Fruit fly (Drosophila melanogaster) whole organism, wandering third instar larva: ENCODE data around the gene sdt.

Experiments used
- Abd-B ChIP-seq: fragments of >200 bp; optimal IDR thresholded peaks from 2 replicates; lab custom pipeline; 2017; ENCODE audit warnings: missing biosample characterization, missing genetic modification characterization
- CG32264 ChIP-seq: fragments of 200-800 bp; sonication (Bioruptor generic); optimal IDR thresholded peaks from 2 replicates; lab custom pipeline; 2016; ENCODE audit warnings: missing biosample characterization, missing genetic modification characterization
- CG9705 ChIP-seq: fragments of 200-800 bp; sonication (Bioruptor generic); optimal IDR thresholded peaks from 2 replicates; lab custom pipeline; 2018; ENCODE audit warnings: missing biosample characterization, mild to moderate bottlenecking, missing genetic modification characterization
- HLH106 ChIP-seq: fragments of 200-800 bp; optimal IDR thresholded peaks from 3 replicates; lab custom pipeline; 2019; ENCODE audit warnings: missing biosample characterization, mild to moderate bottlenecking, missing genetic modification characterization, moderate library complexity
- Hr78 ChIP-seq: fragments of >200 bp; optimal IDR thresholded peaks from 2 replicates; lab custom pipeline; 2017; ENCODE audit warnings: missing biosample characterization, missing genetic modification characterization
- Hr83 ChIP-seq: fragments of 200-300 bp; sonication (Bioruptor generic); optimal IDR thresholded peaks from 2 replicates; lab custom pipeline; 2016; ENCODE audit warnings: missing biosample characterization, mild to moderate bottlenecking, missing genetic modification characterization, moderate library complexity; ENCODE audit not compliant: poor library complexity, severe bottlenecking
- Mio ChIP-seq: sonication (Bioruptor generic); optimal IDR thresholded peaks from 2 replicates; lab custom pipeline; 2016; ENCODE audit warnings: missing biosample characterization, missing genetic modification characterization
- OdsH ChIP-seq: fragments of 200-800 bp; sonication (Bioruptor generic); optimal IDR thresholded peaks from 2 replicates; lab custom pipeline; 2016; ENCODE audit warnings: missing biosample characterization, mild to moderate bottlenecking, missing genetic modification characterization
- Rel ChIP-seq, 2 experiments: fragments of 200-800 bp; sonication (Bioruptor generic) in 1 of 2; optimal IDR thresholded peaks; 2 replicates in 1 of 2; 3 replicates in 1 of 2; lab custom pipeline; 2016 to 2019; ENCODE audit warnings: mild to moderate bottlenecking in 2 of 2, missing biosample characterization in 2 of 2, missing genetic modification characterization in 2 of 2, moderate library complexity in 1 of 2
- Sp1 ChIP-seq: fragments of 200-800 bp; sonication (Bioruptor generic); optimal IDR thresholded peaks from 3 replicates; lab custom pipeline; 2019; ENCODE audit warnings: missing biosample characterization, mild to moderate bottlenecking, missing genetic modification characterization, moderate library complexity
- brk ChIP-seq: fragments of 200-800 bp; sonication (Bioruptor generic); optimal IDR thresholded peaks from 2 replicates; lab custom pipeline; 2016; ENCODE audit warnings: missing biosample characterization, mild to moderate bottlenecking, missing genetic modification characterization
- dl ChIP-seq, 2 experiments: fragments of 175-275, 200-275 bp in 1 of 2; fragments of 200-275 bp in 1 of 2; sonication (Bioruptor generic); optimal IDR thresholded peaks; lab custom pipeline; 2018; ENCODE audit warnings: mild to moderate bottlenecking in 2 of 2, missing biosample characterization in 2 of 2, missing genetic modification characterization in 2 of 2, moderate library complexity in 2 of 2; ENCODE audit not compliant: partially characterized antibody in 2 of 2, insufficient read depth in 1 of 2
- dsf ChIP-seq: sonication (Bioruptor generic); optimal IDR thresholded peaks from 2 replicates; lab custom pipeline; 2016; ENCODE audit warnings: missing biosample characterization, missing genetic modification characterization, borderline replicate concordance
- ey ChIP-seq: fragments of 200-800 bp; sonication (Bioruptor generic); optimal IDR thresholded peaks from 2 replicates; lab custom pipeline; 2016; ENCODE audit warnings: missing biosample characterization, missing genetic modification characterization
- foxo ChIP-seq, 2 experiments: fragments of 200-800 bp; sonication (Bioruptor generic); optimal IDR thresholded peaks; 2 replicates in 1 of 2; 3 replicates in 1 of 2; lab custom pipeline; 2016 to 2017; ENCODE audit warnings: missing biosample characterization in 2 of 2, missing genetic modification characterization in 2 of 2
- fru ChIP-seq: fragments of 200-800 bp; sonication (Bioruptor generic); optimal IDR thresholded peaks from 3 replicates; lab custom pipeline; 2016; ENCODE audit warnings: missing biosample characterization, mild to moderate bottlenecking, missing genetic modification characterization
- h ChIP-seq: fragments of 200-800 bp; sonication (Bioruptor generic); optimal IDR thresholded peaks from 3 replicates; lab custom pipeline; 2016; ENCODE audit warnings: missing biosample characterization, mild to moderate bottlenecking, missing genetic modification characterization
- jim ChIP-seq: fragments of 175-275, 200-325 bp; sonication (Bioruptor generic); optimal IDR thresholded peaks from 2 replicates; lab custom pipeline; 2016; ENCODE audit warnings: missing biosample characterization, mild to moderate bottlenecking, missing genetic modification characterization
- pan ChIP-seq: fragments of >200 bp; optimal IDR thresholded peaks from 2 replicates; lab custom pipeline; 2017
- psq ChIP-seq: fragments of 200-800 bp; sonication (Bioruptor generic); optimal IDR thresholded peaks from 3 replicates; lab custom pipeline; 2017; ENCODE audit warnings: missing biosample characterization, mild to moderate bottlenecking, missing genetic modification characterization, moderate library complexity
- rgr ChIP-seq: fragments of 200-800 bp; sonication (Bioruptor generic); optimal IDR thresholded peaks from 3 replicates; lab custom pipeline; 2016; ENCODE audit warnings: missing biosample characterization, mild to moderate bottlenecking, missing genetic modification characterization
- sage ChIP-seq: fragments of 200-800 bp; sonication (Bioruptor generic); optimal IDR thresholded peaks from 2 replicates; lab custom pipeline; 2016; ENCODE audit warnings: missing biosample characterization, mild to moderate bottlenecking, missing genetic modification characterization
- usp ChIP-seq: fragments of >200 bp; optimal IDR thresholded peaks from 2 replicates; lab custom pipeline; 2017; ENCODE audit warnings: missing biosample characterization, missing genetic modification characterization
- woc ChIP-seq: sonication (Bioruptor generic); optimal IDR thresholded peaks from 2 replicates; lab custom pipeline; 2016; ENCODE audit warnings: missing biosample characterization, mild to moderate bottlenecking, missing genetic modification characterization

sdt gene

DNA sequence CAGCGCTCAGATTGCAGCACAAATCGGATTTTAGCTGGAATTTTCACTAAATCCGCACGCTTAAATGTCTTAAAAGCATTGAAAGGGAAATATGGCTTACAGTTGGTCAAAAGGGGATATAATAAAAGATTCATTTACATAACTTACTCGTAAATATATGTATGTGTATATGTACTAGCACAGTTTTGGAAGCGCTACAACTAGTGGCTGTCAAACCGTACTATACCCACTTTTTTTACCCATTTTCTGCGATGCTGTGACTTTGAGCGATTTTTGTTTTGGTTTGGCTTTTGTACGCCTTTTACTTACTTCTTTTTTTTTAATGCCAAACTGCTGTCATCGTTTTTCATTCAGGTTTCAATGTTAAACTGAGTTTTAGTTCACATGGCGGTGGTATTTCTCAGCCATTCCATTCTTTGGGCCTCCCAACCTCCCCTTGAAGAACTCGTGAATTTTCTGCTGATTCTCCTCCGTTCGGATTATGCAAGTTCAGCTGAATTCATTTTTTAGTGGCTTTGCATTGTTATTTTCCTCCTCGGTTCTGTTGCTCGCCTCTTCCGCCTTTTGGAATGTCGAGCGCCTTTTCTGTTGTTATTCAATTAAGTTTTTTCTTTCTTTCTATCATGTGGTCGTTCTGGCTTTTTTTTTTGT lies 55.7 kb downstream of the sdt start:
- TF ChIP-seq Hr83: no peak
- TF ChIP-seq HLH106 (tag; lab: Kevin White, UChicago): no peak
- TF ChIP-seq rgr (GFP tag; lab: Kevin White, UChicago): no peak
- no peak for TF ChIP-seq Abd-B
- TF ChIP-seq usp (GFP tag; lab: Kevin White, UChicago): no peak
- TF ChIP-seq brk (GFP tag; lab: Kevin White, UChicago): no peak
- TF ChIP-seq Sp1 (GFP tag; lab: Kevin White, UChicago): no peak

DNA sequence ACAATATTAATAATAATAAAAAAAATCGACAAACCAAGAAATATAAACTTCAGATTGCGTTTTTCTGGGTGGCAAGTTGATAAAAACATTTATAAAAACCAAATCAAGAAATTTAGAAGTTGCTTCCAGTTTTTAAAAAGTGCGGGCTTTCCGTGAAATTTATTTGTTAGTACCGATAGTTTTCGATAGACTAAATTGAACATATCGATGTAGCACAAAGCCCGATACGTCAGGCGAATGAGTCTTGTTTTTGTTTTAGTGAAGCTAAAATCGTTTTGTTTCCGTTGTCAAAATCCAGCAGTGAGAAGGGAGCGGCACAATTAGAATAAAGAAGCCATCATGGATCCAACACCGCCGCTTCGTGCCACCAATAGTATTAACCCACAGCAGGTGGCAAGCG lies 62.1 kb downstream of the sdt start, which contains the start of gene CG2147:
CG2147 (plus strand) TSS at position 254 of the 400 bp plus-strand sequence.
- TF ChIP-seq foxo (GFP tag; optimal IDR thresholded peaks at IDR 0.05; lab: Kevin White, UChicago): no peak
- no peak for TF ChIP-seq Abd-B
- no peak for TF ChIP-seq woc (GFP tag; lab: Kevin White, UChicago)
- no peak for TF ChIP-seq jim (GFP tag; lab: Kevin White, UChicago)
- TF ChIP-seq sage (GFP tag; lab: Kevin White, UChicago): peak; percentile 37
- no peak for TF ChIP-seq dl (GFP tag; optimal IDR thresholded peaks at IDR 0.05; lab: Kevin White, UChicago; ENCODE audit: insufficient read depth in 1 of 2, partially characterized antibody in 2 of 2)

DNA sequence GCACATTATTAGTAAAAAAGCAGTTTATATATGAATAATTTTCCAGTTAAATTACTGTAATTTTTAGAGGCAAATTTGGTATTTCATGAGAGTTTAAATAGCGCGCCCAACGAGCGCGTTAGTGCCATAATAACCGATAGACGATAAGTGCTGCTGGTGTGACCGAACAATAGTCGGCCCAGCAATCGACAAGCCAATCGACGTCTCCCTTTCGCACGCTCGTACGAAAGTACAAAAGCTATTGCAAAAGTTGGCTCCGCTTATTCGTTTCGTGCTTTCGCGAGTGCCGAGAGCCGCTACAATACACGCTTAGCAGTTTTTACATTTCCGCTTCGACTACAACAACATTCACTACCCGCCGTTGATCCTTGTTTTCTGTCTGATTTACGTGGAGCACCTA lies 63.9 kb downstream of the sdt start, which contains the start of gene Trxr1:
Trxr1 (plus strand) TSS at position 231 of the 400 bp plus-strand sequence.
- TF ChIP-seq psq (GFP tag; lab: Kevin White, UChicago) (peak; percentile 91), rgr (GFP tag; lab: Kevin White, UChicago) (peak; percentile 35), CG9705 (GFP tag; lab: Kevin White, UChicago) (no peak), h (GFP tag; lab: Kevin White, UChicago) (peak; percentile 12), Mio (GFP tag; lab: Kevin White, UChicago) (no peak), Rel (GFP tag; optimal IDR thresholded peaks at IDR 0.05; lab: Kevin White, UChicago) (no peak), Rel (tag; optimal IDR thresholded peaks at IDR 0.05; lab: Kevin White, UChicago) (peak; percentile 33), Sp1 (GFP tag; lab: Kevin White, UChicago) (peak; percentile 47)

DNA sequence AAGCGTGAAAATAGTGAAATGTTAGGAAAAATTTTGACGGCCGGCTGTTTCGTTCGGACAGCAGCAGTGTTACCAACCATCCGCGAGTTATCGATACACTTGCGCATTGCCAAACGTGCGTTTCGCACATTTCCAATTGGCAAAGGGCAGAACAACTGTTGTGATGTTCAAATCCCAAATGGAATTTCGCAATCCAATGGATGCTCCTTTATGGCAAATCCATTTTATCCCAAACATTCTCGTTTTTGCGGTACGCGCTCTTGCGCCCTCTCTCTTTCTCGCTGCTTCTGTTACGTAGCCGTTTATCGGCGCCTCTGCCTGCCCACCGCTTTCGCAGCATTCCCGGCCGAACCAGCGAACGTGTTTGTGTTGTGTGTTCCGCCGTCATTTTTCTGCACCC lies 64.9 kb downstream of the sdt start:
- TF ChIP-seq psq (GFP tag; lab: Kevin White, UChicago) (peak; percentile 96), jim (GFP tag; lab: Kevin White, UChicago) (no peak)

DNA sequence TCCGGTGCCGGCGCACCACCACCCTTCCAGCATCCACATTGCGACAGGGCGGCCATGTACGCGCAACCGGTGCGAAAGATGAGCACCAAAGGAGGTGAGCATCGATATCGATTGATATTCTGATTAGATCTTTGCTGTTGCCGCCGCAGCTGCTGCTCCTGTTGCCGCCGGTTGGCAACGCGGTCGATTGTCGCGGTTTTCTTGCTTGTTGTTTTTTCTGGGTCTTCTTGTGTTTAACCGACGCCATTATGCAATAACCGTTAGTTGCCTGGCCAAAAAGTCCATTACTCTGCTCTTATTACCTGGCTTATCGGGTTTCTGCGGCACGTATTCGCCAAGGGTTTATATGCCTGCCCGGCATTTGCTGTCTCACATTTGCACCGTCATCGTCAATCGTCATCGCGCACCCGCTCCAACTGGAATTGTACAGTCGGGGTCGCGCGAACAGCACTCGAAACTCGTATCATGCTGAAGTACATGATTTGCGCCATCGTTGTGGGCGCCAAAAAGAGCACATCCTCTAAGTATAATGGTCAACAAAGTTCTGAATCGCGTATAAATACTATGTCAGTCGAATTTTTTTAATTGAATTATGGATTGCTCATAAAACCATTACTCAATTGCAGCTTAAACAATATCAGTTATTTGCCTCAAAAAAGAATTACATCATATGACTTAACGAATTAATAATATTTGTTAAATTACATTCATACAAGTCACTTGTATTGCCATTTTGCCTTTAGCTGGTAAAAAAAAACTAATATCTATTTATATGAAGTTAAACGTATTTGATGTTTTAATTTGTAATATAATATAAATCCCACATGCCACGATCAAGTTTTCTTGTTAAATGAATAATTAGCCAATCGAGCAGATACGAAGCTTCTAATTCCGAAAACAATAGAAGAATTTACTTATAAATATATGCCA lies 65.9 kb downstream of the sdt start, which contains the start of gene sni:
sni (minus strand) TSS at position 51 of the 930 bp plus-strand sequence.
- no peak for TF ChIP-seq Hr78 (GFP tag; lab: Kevin White, UChicago)
- no peak for TF ChIP-seq dsf (GFP tag; lab: Kevin White, UChicago)
- peak; percentile 54 for TF ChIP-seq woc (GFP tag; lab: Kevin White, UChicago)
- TF ChIP-seq rgr (GFP tag; lab: Kevin White, UChicago): peak; percentile 65
- peak; percentile 1 for TF ChIP-seq CG32264 (GFP tag; lab: Kevin White, UChicago)
- TF ChIP-seq h (GFP tag; lab: Kevin White, UChicago): peak; percentile 68
- TF ChIP-seq HLH106 (tag; lab: Kevin White, UChicago): peak; percentile 57
- TF ChIP-seq foxo (GFP tag; optimal IDR thresholded peaks at IDR 0.05; lab: Kevin White, UChicago): peak in 1 of 2 experiments; percentile 61
- TF ChIP-seq fru (GFP tag; lab: Kevin White, UChicago): peak; percentile 69
- peak; percentile 56 for TF ChIP-seq ey (GFP tag; lab: Kevin White, UChicago)
- TF ChIP-seq pan (lab: Kevin White, UChicago): no peak
- TF ChIP-seq dl (GFP tag; optimal IDR thresholded peaks at IDR 0.05; lab: Kevin White, UChicago; ENCODE audit: insufficient read depth in 1 of 2, partially characterized antibody in 2 of 2): no peak
- peak; percentile 60 for TF ChIP-seq Sp1 (GFP tag; lab: Kevin White, UChicago)
- TF ChIP-seq OdsH (GFP tag; lab: Kevin White, UChicago): peak; percentile 62
